Worm (Caenorhabditis elegans): ENCODE measurements around the gene lev-9.

Gene lev-9

DNA sequence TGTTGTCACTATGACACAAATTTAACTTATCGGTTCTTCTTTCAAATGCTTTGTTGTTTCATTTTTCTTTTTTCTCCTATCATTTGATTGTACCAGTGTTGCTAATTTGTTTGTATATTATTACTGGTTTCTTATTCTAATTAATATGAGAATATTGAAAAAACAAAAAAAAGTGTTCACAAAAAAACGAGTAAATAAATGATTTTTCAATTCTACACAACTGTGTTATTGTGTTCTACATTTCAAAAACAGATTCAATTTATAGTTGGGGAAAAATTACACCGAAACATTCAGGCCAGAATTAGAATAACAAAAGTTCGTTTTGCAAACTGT lies 38.0 kb downstream of the lev-9 start (continued):
- TF ChIP-seq F44E2.7 (GFP tag; IDR thresholded peaks at IDR 0.05) (no peak), nhr-42 (GFP tag; IDR thresholded peaks at IDR 0.05) (no peak), F49E8.2 (tag; optimal IDR thresholded peaks at IDR 0.05; ENCODE audit: borderline replicate concordance) (no peak), zip-2 (tag; optimal IDR thresholded peaks at IDR 0.05) (no peak)

DNA sequence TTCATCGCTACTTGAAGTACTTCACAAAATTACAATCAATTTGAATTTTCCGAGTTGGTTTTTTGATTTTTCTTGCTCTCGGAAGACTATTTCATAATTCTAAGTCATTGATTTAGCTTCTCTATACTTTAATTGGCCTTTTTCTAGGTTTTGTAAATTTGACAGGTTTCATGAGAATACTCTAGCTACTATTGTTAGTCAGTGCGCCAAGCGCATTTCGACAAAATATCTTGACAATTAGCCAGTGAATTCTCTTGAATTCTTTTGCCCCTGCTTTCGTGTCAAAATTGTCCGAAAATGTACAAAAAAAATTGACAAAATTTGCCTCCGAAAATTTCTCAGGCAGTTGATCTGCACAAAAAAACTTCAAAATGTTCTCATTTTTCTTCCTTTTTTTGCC lies 38.4 kb downstream of the lev-9 start:
- TF ChIP-seq arid-1 (GFP tag; conservative IDR thresholded peaks at IDR 0.05) (0 out of 2 replicates have a peak, but pooled peaks have one; percentile 18), unc-130 (GFP tag; optimal IDR thresholded peaks at IDR 0.05) (no peak), ama-1 (optimal IDR thresholded peaks at IDR 0.05) (peak; percentile 57), hlh-30 (tag; optimal IDR thresholded peaks at IDR 0.05; ENCODE audit: insufficient read depth) (peak; percentile 4), nhr-10 (tag; optimal IDR thresholded peaks at IDR 0.05) (no peak), nhr-6 (tag; optimal IDR thresholded peaks at IDR 0.05) (peak; percentile 8), madf-9 (GFP tag; conservative IDR thresholded peaks at IDR 0.05) (0 out of 2 replicates have a peak, but pooled peaks have one; percentile 18), nhr-11 (tag; optimal IDR thresholded peaks at IDR 0.05) (no peak), unc-62 (GFP tag; optimal IDR thresholded peaks at IDR 0.05 in 1 of 2) (peak in 1 of 2 experiments; percentile 59), unc-62 (tag; optimal IDR thresholded peaks at IDR 0.05) (no peak)

DNA sequence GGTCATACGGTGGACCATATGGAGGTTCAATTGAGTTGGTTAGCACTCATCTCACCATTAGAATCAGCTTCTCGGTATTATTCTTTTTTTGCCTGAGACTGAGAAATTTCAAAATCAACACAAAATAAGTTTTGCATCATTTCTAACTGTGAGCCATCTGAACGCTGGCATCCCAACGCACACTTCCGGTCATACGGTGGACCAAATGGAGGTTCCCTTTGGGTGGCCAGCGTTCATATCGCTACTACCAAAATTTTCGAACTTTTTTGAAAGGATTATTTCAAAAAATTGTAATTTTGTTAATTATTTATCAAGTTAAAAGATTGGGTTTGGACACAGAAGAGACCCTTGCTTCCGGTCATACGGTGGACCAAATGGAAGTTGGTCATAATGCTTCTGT lies 38.8 kb downstream of the lev-9 start:
- TF ChIP-seq nhr-6 (tag; optimal IDR thresholded peaks at IDR 0.05), result no peak
- TF ChIP-seq D1046.2 (GFP tag; IDR thresholded peaks at IDR 0.05), result no peak
- no peak for TF ChIP-seq daf-16 (GFP tag; optimal IDR thresholded peaks at IDR 0.05)
- TF ChIP-seq daf-16 (tag; optimal IDR thresholded peaks at IDR 0.05), result peak; percentile 53
- TF ChIP-seq dmd-6 (GFP tag; IDR thresholded peaks at IDR 0.05), result no peak
- TF ChIP-seq aha-1 (tag), result peak; percentile 22
- TF ChIP-seq ceh-44 (GFP tag; IDR thresholded peaks at IDR 0.05), result no peak
- no peak for TF ChIP-seq nhr-48 (tag; optimal IDR thresholded peaks at IDR 0.05)
- no peak for TF ChIP-seq lim-7 (GFP tag; IDR thresholded peaks at IDR 0.05)
- TF ChIP-seq zip-11 (GFP tag; IDR thresholded peaks at IDR 0.05), result no peak
- no peak for TF ChIP-seq snpc-4 (tag; optimal IDR thresholded peaks at IDR 0.05)
- TF ChIP-seq lin-39 (tag; optimal IDR thresholded peaks at IDR 0.05), result no peak
- no peak for TF ChIP-seq mxl-2 (GFP tag; conservative IDR thresholded peaks at IDR 0.05)
- no peak for TF ChIP-seq lin-13 (GFP tag; optimal IDR thresholded peaks at IDR 0.05)
- no peak for TF ChIP-seq zfp-2 (tag; optimal IDR thresholded peaks at IDR 0.05)

DNA sequence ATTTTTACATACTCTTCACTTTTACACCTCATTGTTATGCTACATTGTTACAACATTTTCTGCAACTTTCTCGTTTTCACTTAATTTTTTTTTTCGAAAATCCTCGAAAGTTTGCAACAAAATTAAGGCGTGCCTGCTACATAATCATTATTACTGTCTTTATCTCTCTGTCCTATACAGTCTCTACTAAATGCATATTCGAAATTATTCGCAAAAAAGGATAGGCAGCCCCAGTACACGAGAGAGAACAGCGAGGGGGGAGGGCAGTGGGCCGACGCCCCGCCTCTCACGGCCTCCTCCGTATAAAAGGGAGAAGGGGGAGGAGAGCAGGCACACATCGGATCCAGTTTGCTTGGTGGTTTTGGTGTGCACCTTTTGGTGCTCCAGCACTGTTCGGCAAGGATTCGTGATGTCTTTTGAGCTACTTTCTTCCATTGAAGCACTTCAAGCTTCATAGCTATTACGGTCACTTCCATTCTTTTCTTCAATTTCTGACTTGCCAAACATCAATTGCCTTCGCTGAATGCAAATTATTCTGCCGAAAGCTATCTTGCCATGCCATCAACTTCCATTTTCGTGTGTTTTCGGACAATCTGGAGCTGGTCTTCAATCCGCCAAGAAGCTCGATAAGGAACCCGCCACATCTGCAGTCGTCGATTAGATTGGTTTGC lies 39.5 kb downstream of the lev-9 start:
- TF ChIP-seq snpc-4 (tag; optimal IDR thresholded peaks at IDR 0.05) (no peak), mdt-29 (GFP tag; IDR thresholded peaks at IDR 0.05) (peak; percentile 79), rbr-2 (tag; optimal IDR thresholded peaks at IDR 0.05) (peak; percentile 37), hif-1 (tag; optimal IDR thresholded peaks at IDR 0.05) (peak in 1 of 2 experiments; percentile 36), zfp-2 (tag; optimal IDR thresholded peaks at IDR 0.05) (no peak), fkh-10 (GFP tag; optimal IDR thresholded peaks at IDR 0.05) (no peak), zfp-3 (GFP tag; conservative IDR thresholded peaks at IDR 0.05) (peak; percentile 44; the same call in 1 of the 2 replicates), nhr-102 (tag; optimal IDR thresholded peaks at IDR 0.05) (no peak), arid-1 (GFP tag; conservative IDR thresholded peaks at IDR 0.05) (no peak), hmg-1.1 (GFP tag; IDR thresholded peaks at IDR 0.05) (peak; percentile 65), cey-2 (tag; optimal IDR thresholded peaks at IDR 0.05; ENCODE audit: borderline replicate concordance, insufficient read depth) (no peak), dve-1 (tag; optimal IDR thresholded peaks at IDR 0.05; ENCODE audit: insufficient read depth) (no peak), madf-9 (GFP tag; conservative IDR thresholded peaks at IDR 0.05) (0 out of 2 replicates have a peak, but pooled peaks have one; percentile 28), vab-7 (GFP tag; IDR thresholded peaks at IDR 0.05) (no peak), madf-5 (GFP tag; IDR thresholded peaks at IDR 0.05) (no peak), egl-27 (tag; optimal IDR thresholded peaks at IDR 0.05) (no peak), R02D3.7 (tag; optimal IDR thresholded peaks at IDR 0.05) (no peak), daf-12 (tag; optimal IDR thresholded peaks at IDR 0.05) (no peak), jun-1 (tag; optimal IDR thresholded peaks at IDR 0.05) (no peak), lsy-2 (tag; optimal IDR thresholded peaks at IDR 0.05) (peak in 1 of 2 experiments; percentile 50), attf-4 (tag; optimal IDR thresholded peaks at IDR 0.05) (no peak), fos-1 (tag; optimal IDR thresholded peaks at IDR 0.05) (no peak), ces-1 (GFP tag; optimal IDR thresholded peaks at IDR 0.05) (no peak), zag-1 (tag; optimal IDR thresholded peaks at IDR 0.05) (no peak)
